Fruit fly (Drosophila melanogaster) whole organism, embryonic: Measurements from ENCODE around the gene Hexim.
A peak's percentile ranks its signal among the peaks of the same experiment; 100 is the strongest.

Source experiments
- Atf-2 ChIP-seq: fragments of 200-800 bp; sonication (Bioruptor generic); optimal IDR thresholded peaks from 2 replicates; lab custom pipeline; 2016; ENCODE audit warnings: missing biosample characterization, missing genetic modification characterization
- Blimp-1 ChIP-seq: fragments of 200-800 bp; sonication (Bioruptor generic); optimal IDR thresholded peaks from 3 replicates; lab custom pipeline; 2018; ENCODE audit warnings: missing biosample characterization, missing genetic modification characterization, mild to moderate bottlenecking, moderate library complexity, missing genetic modification reagents
- C15 ChIP-seq: fragments of 200-800 bp; sonication (Bioruptor generic); IDR thresholded peaks from 3 replicates; pipeline ENCODE4 v1.3.6; 2022; ENCODE audit warnings: missing biosample characterization, missing genetic modification characterization
- CG10274 ChIP-seq: fragments of 200-800 bp; sonication (Bioruptor generic); optimal IDR thresholded peaks from 3 replicates; lab custom pipeline; 2017; ENCODE audit warnings: missing biosample characterization, mild to moderate bottlenecking, missing genetic modification characterization
- CG11398 ChIP-seq: fragments of 200-800 bp; sonication (Bioruptor generic); optimal IDR thresholded peaks from 2 replicates; lab custom pipeline; 2016; ENCODE audit warnings: missing biosample characterization, missing genetic modification characterization
- CG11504 ChIP-seq: fragments of 200-800 bp; sonication (Bioruptor generic); optimal IDR thresholded peaks from 3 replicates; lab custom pipeline; 2019; ENCODE audit warnings: missing biosample characterization, mild to moderate bottlenecking, missing genetic modification characterization, moderate library complexity
- CG12219 ChIP-seq: fragments of 200-800 bp; sonication (Bioruptor generic); optimal IDR thresholded peaks from 3 replicates; lab custom pipeline; 2018; ENCODE audit warnings: missing biosample characterization, mild to moderate bottlenecking, missing genetic modification characterization
- CG12769 ChIP-seq: fragments of 200-800 bp; sonication (Bioruptor generic); optimal IDR thresholded peaks from 2 replicates; lab custom pipeline; 2019; ENCODE audit warnings: missing biosample characterization, mild to moderate bottlenecking, missing genetic modification characterization, moderate library complexity
- CG13424 ChIP-seq: fragments of 200-800 bp; sonication (Bioruptor generic); optimal IDR thresholded peaks from 2 replicates; lab custom pipeline; 2019; ENCODE audit warnings: missing biosample characterization, mild to moderate bottlenecking, missing genetic modification characterization, moderate library complexity
- CG13775 ChIP-seq: fragments of 200-800 bp; sonication (Bioruptor generic); optimal IDR thresholded peaks from 3 replicates; lab custom pipeline; 2017; ENCODE audit warnings: missing biosample characterization, mild to moderate bottlenecking, missing genetic modification characterization
- CG14050 ChIP-seq: fragments of 200-800 bp; sonication (Bioruptor generic); IDR thresholded peaks from 3 replicates; pipeline ENCODE4 v1.3.6; 2022; ENCODE audit warnings: missing biosample characterization, missing genetic modification characterization
- CG14667 ChIP-seq: fragments of 200-800 bp; sonication (Bioruptor generic); IDR thresholded peaks from 2 replicates; pipeline ENCODE4 v1.3.6; 2022; ENCODE audit warnings: missing biosample characterization, missing genetic modification characterization
- CG16863 ChIP-seq: fragments of 200-800 bp; sonication (Bioruptor generic); optimal IDR thresholded peaks from 3 replicates; lab custom pipeline; 2016; ENCODE audit warnings: missing biosample characterization, missing genetic modification characterization
- CG17359 ChIP-seq: fragments of 200-800 bp; sonication (Bioruptor generic); optimal IDR thresholded peaks from 3 replicates; lab custom pipeline; 2018; ENCODE audit warnings: missing biosample characterization, mild to moderate bottlenecking, missing genetic modification characterization, moderate library complexity
- CG2116 ChIP-seq: fragments of 200-800 bp; sonication (Bioruptor generic); optimal IDR thresholded peaks from 3 replicates; lab custom pipeline; 2018; ENCODE audit warnings: missing biosample characterization, mild to moderate bottlenecking, missing genetic modification characterization
- CG2712 ChIP-seq: fragments of 200-800 bp; optimal IDR thresholded peaks from 3 replicates; lab custom pipeline; 2019; ENCODE audit warnings: missing biosample characterization, mild to moderate bottlenecking, missing genetic modification characterization, moderate library complexity
- CG34376 ChIP-seq: fragments of 200-800 bp; sonication (Bioruptor generic); optimal IDR thresholded peaks from 2 replicates; lab custom pipeline; 2018; ENCODE audit warnings: missing biosample characterization, mild to moderate bottlenecking, missing genetic modification characterization
- CG9609 ChIP-seq: fragments of 200-800 bp; sonication (Bioruptor generic); optimal IDR thresholded peaks from 3 replicates; lab custom pipeline; 2016; ENCODE audit warnings: missing biosample characterization, missing genetic modification characterization
- CkIIα-i1 ChIP-seq: fragments of 200-800 bp; sonication (Bioruptor generic); IDR thresholded peaks from 2 replicates; pipeline ENCODE4 v1.3.6; 2022; ENCODE audit warnings: missing biosample characterization, missing genetic modification characterization
- HLH4C ChIP-seq: fragments of 200-800 bp; sonication (Bioruptor generic); IDR thresholded peaks from 3 replicates; pipeline ENCODE4 v1.3.6; 2022; ENCODE audit warnings: missing biosample characterization, missing genetic modification characterization; ENCODE audit not compliant: partially characterized antibody
- HLH54F ChIP-seq: fragments of 200-800 bp; sonication (Bioruptor generic); optimal IDR thresholded peaks from 3 replicates; lab custom pipeline; 2016; ENCODE audit warnings: missing biosample characterization, missing genetic modification characterization
- Hr51 ChIP-seq, 2 experiments: fragments of 200-800 bp; sonication (Bioruptor generic); optimal IDR thresholded peaks; 2 replicates in 1 of 2; 3 replicates in 1 of 2; lab custom pipeline; 2016 to 2018; ENCODE audit warnings: missing biosample characterization in 2 of 2, missing genetic modification characterization in 2 of 2, mild to moderate bottlenecking in 1 of 2, moderate library complexity in 1 of 2
- Lpt ChIP-seq: fragments of >200 bp; optimal IDR thresholded peaks from 2 replicates; lab custom pipeline; 2018; ENCODE audit warnings: missing biosample characterization, missing genetic modification characterization
- Side ChIP-seq: fragments of 200-800 bp; sonication (Bioruptor generic); optimal IDR thresholded peaks from 2 replicates; lab custom pipeline; 2016; ENCODE audit warnings: missing biosample characterization, missing genetic modification characterization
- Six4 ChIP-seq: fragments of 200-800 bp; sonication (Bioruptor generic); optimal IDR thresholded peaks from 2 replicates; lab custom pipeline; 2016; ENCODE audit warnings: missing biosample characterization, missing genetic modification characterization
- ab ChIP-seq: fragments of 200-800 bp; sonication (Bioruptor generic); optimal IDR thresholded peaks from 2 replicates; lab custom pipeline; 2016; ENCODE audit warnings: missing biosample characterization, missing genetic modification characterization
- chif ChIP-seq, 2 experiments: fragments of 200-800 bp; sonication (Bioruptor generic); optimal IDR thresholded peaks; 3 replicates each; lab custom pipeline; 2016; ENCODE audit warnings: missing biosample characterization in 2 of 2, missing genetic modification characterization in 2 of 2
- corto ChIP-seq: fragments of 200-800 bp; sonication (Bioruptor generic); optimal IDR thresholded peaks from 2 replicates; lab custom pipeline; 2016; ENCODE audit warnings: missing biosample characterization, mild to moderate bottlenecking, missing genetic modification characterization, moderate library complexity
- disco-r ChIP-seq: fragments of 200-800 bp; sonication (Bioruptor generic); optimal IDR thresholded peaks from 2 replicates; lab custom pipeline; 2016; ENCODE audit warnings: missing biosample characterization, missing genetic modification characterization
- grn ChIP-seq: fragments of 200-800 bp; sonication (Bioruptor generic); optimal IDR thresholded peaks from 3 replicates; lab custom pipeline; 2017; ENCODE audit warnings: missing biosample characterization, missing genetic modification characterization
- ham ChIP-seq: fragments of 200-800 bp; sonication (Bioruptor generic); IDR thresholded peaks from 2 replicates; pipeline ENCODE4 v1.3.6; 2022; ENCODE audit warnings: missing biosample characterization, missing genetic modification characterization
- hth ChIP-seq: fragments of >200 bp; optimal IDR thresholded peaks from 2 replicates; lab custom pipeline; 2017; ENCODE audit warnings: inconsistent platforms
- kay ChIP-seq: fragments of 200-800 bp; sonication (Bioruptor generic); optimal IDR thresholded peaks from 2 replicates; lab custom pipeline; 2016; ENCODE audit warnings: missing biosample characterization, missing genetic modification characterization
- mirr ChIP-seq: fragments of 200-800 bp; sonication (Bioruptor generic); optimal IDR thresholded peaks from 3 replicates; lab custom pipeline; 2018; ENCODE audit warnings: missing biosample characterization, mild to moderate bottlenecking, missing genetic modification characterization
- otp ChIP-seq: fragments of 200-800 bp; sonication (Bioruptor generic); IDR thresholded peaks from 3 replicates; pipeline ENCODE4, ENCODE4 v1.3.6; 2022; ENCODE audit warnings: missing biosample characterization, missing genetic modification characterization
- p53 ChIP-seq: fragments of 200-800 bp; sonication (Bioruptor generic); optimal IDR thresholded peaks from 2 replicates; lab custom pipeline; 2016; ENCODE audit warnings: missing biosample characterization, missing genetic modification characterization
- pnt ChIP-seq: fragments of 200-800 bp; sonication (Bioruptor generic); optimal IDR thresholded peaks from 3 replicates; lab custom pipeline; 2016; ENCODE audit warnings: missing biosample characterization, missing genetic modification characterization
- prd ChIP-seq, 3 experiments: fragments of >200 bp in 2 of 3; fragments of 200-800 bp in 1 of 3; sonication (Bioruptor generic) in 1 of 3; optimal IDR thresholded peaks in 2 of 3; IDR thresholded peaks in 1 of 3; 2 replicates in 2 of 3; 3 replicates in 1 of 3; pipeline versions ENCODE4 v1.3.6 to Lab custom; 2017 to 2022; ENCODE audit warnings: missing biosample characterization in 1 of 3, missing genetic modification characterization in 1 of 3
- pzg ChIP-seq: fragments of 200-800 bp; sonication (Bioruptor generic); optimal IDR thresholded peaks from 3 replicates; lab custom pipeline; 2018; ENCODE audit warnings: missing biosample characterization, mild to moderate bottlenecking, missing genetic modification characterization, moderate library complexity
- repo ChIP-seq: fragments of 200-800 bp; sonication (Bioruptor generic); optimal IDR thresholded peaks from 2 replicates; lab custom pipeline; 2016; ENCODE audit warnings: missing biosample characterization, missing genetic modification characterization
- slou ChIP-seq: fragments of 200-800 bp; sonication (Bioruptor generic); optimal IDR thresholded peaks from 3 replicates; lab custom pipeline; 2016; ENCODE audit warnings: missing biosample characterization, missing genetic modification characterization
- ssp ChIP-seq: fragments of 200-800 bp; sonication (Bioruptor generic); IDR thresholded peaks from 2 replicates; pipeline ENCODE4 v1.3.6; 2022; ENCODE audit warnings: missing biosample characterization, missing genetic modification characterization
- tap ChIP-seq: fragments of 200-800 bp; optimal IDR thresholded peaks from 3 replicates; lab custom pipeline; 2019; ENCODE audit warnings: missing biosample characterization, mild to moderate bottlenecking, missing genetic modification characterization, moderate library complexity
- unc-4 ChIP-seq: fragments of 200-800 bp; sonication (Bioruptor generic); IDR thresholded peaks from 2 replicates; pipeline ENCODE4 v1.3.6; 2022; ENCODE audit warnings: missing biosample characterization, missing genetic modification characterization; ENCODE audit not compliant: partially characterized antibody
- unpg ChIP-seq: fragments of 200-800 bp; sonication (Bioruptor generic); optimal IDR thresholded peaks from 3 replicates; lab custom pipeline; 2018; ENCODE audit warnings: missing biosample characterization, mild to moderate bottlenecking, missing genetic modification characterization, moderate library complexity
- vnd ChIP-seq: fragments of 200-800 bp; sonication (Bioruptor generic); IDR thresholded peaks from 3 replicates; pipeline ENCODE4 v1.3.6; 2022; ENCODE audit warnings: missing biosample characterization, missing genetic modification characterization; ENCODE audit not compliant: partially characterized antibody
- vvl ChIP-seq: fragments of 200-800 bp; sonication (Bioruptor generic); IDR thresholded peaks from 2 replicates; pipeline ENCODE4 v1.3.6; 2022; ENCODE audit warnings: missing biosample characterization, missing genetic modification characterization
- yki ChIP-seq: fragments of >200 bp; optimal IDR thresholded peaks from 3 replicates; lab custom pipeline; 2018
- zfh2 ChIP-seq: fragments of 200-800 bp; sonication (Bioruptor generic); optimal IDR thresholded peaks from 2 replicates; lab custom pipeline; 2016; ENCODE audit warnings: missing biosample characterization, missing genetic modification characterization

The Hexim gene

dm6 chr3R:14692230-14692970 is 33.2 kb downstream of the Hexim start (continued):
- TF ChIP-seq p53 (GFP tag; lab: Kevin White, UChicago) (peak; percentile 13), CG16863 (peak; percentile 66), CG17359 (tag; lab: Kevin White, UChicago) (peak; percentile 71), Atf-2 (GFP tag; lab: Kevin White, UChicago) (peak; percentile 60), pzg (GFP tag; lab: Kevin White, UChicago) (no peak), kay (GFP tag; lab: Kevin White, UChicago) (no peak), Hr51 (GFP tag; optimal IDR thresholded peaks at IDR 0.05; lab: Kevin White, UChicago) (peak in 1 of 2 experiments; percentile 30), CG2116 (peak; percentile 11), CG14667 (peak; percentile 35; the same call in 1 of the 2 replicates), HLH54F (GFP tag; lab: Kevin White, UChicago) (no peak), CG13775 (GFP tag; lab: Kevin White, UChicago) (peak; percentile 45), CG9609 (GFP tag; lab: Kevin White, UChicago) (peak; percentile 28), grn (GFP tag; lab: Kevin White, UChicago) (no peak), prd (optimal IDR thresholded peaks at IDR 0.05; lab: Kevin White, UChicago) (no peak), prd (GFP tag; IDR thresholded peaks at IDR 0.05; lab: Robert Waterston, UW) (peak; percentile 78; the same call in 2 of the 3 replicates), CG12769 (tag; lab: Kevin White, UChicago) (peak; percentile 21), CkIIα-i1 (GFP tag; lab: Robert Waterston, UW) (no peak), chif (GFP tag; optimal IDR thresholded peaks at IDR 0.05; lab: Kevin White, UChicago) (peak; percentile 71 to 79), corto (GFP tag; lab: Kevin White, UChicago) (peak; percentile 7), zfh2 (GFP tag; lab: Kevin White, UChicago) (no peak), C15 (GFP tag; lab: Robert Waterston, UW) (no peak), ham (GFP tag; lab: Robert Waterston, UW) (no peak), CG12219 (GFP tag; lab: Kevin White, UChicago) (peak; percentile 67), vnd (GFP tag; lab: Robert Waterston, UW) (no peak), tap (tag; lab: Kevin White, UChicago) (peak; percentile 57), hth (lab: Kevin White, UChicago) (no peak), CG14050 (GFP tag; lab: Robert Waterston, UW) (no peak), CG34376 (GFP tag; lab: Kevin White, UChicago) (no peak), yki (lab: Kevin White, UChicago) (no peak), CG13424 (tag; lab: Kevin White, UChicago) (peak; percentile 58), mirr (GFP tag; lab: Kevin White, UChicago) (no peak), slou (GFP tag; lab: Kevin White, UChicago) (no peak), pnt (GFP tag; lab: Kevin White, UChicago) (peak; percentile 58), CG10274 (no peak), Blimp-1 (GFP tag; lab: Kevin White, UChicago) (peak; percentile 86), CG2712 (tag; lab: Kevin White, UChicago) (peak; percentile 89), CG11504 (tag; lab: Kevin White, UChicago) (peak; percentile 72), Lpt (GFP tag; lab: Kevin White, UChicago) (no peak), unc-4 (no peak), otp (peak; percentile 74; the same call in 2 of the 3 replicates), ssp (GFP tag; lab: Robert Waterston, UW) (peak; percentile 50), HLH4C (GFP tag; lab: Robert Waterston, UW) (no peak), repo (peak; percentile 44), disco-r (GFP tag; lab: Kevin White, UChicago) (peak; percentile 35), unpg (GFP tag; lab: Kevin White, UChicago) (peak; percentile 72), Side (peak; percentile 15), CG11398 (GFP tag; lab: Kevin White, UChicago) (no peak), Six4 (GFP tag; lab: Kevin White, UChicago) (peak; percentile 51), vvl (GFP tag; lab: Robert Waterston, UW) (peak; percentile 80), ab (GFP tag; lab: Kevin White, UChicago) (peak; percentile 60)
